Worm (Caenorhabditis elegans): ENCODE measurements around the gene cnd-1.

Gene cnd-1

ce11 chrIII:5273396-5273857, 29.0 kb upstream of the cnd-1 start, which contains the start of gene ztf-8:
Gene ztf-8 (minus strand): TSS chrIII:5273471.
- TF ChIP-seq ref-1 (GFP tag; conservative IDR thresholded peaks at IDR 0.05) (no peak), klf-2 (GFP tag; conservative IDR thresholded peaks at IDR 0.05) (no peak), flt-1 (GFP tag; IDR thresholded peaks at IDR 0.05) (no peak), ztf-23 (GFP tag; IDR thresholded peaks at IDR 0.05) (no peak), cog-1 (tag; optimal IDR thresholded peaks at IDR 0.05) (no peak), ztf-29 (GFP tag; IDR thresholded peaks at IDR 0.05) (no peak), tab-1 (GFP tag; IDR thresholded peaks at IDR 0.05) (no peak), T22C8.4 (GFP tag; IDR thresholded peaks at IDR 0.05) (no peak), med-1 (GFP tag; optimal IDR thresholded peaks at IDR 0.05; ENCODE audit: insufficient read depth) (no peak)

ce11 chrIII:5269814-5270213, 25.4 kb upstream of the cnd-1 start, which contains the start of gene ZC395.4:
Gene ZC395.4 (plus strand): TSS chrIII:5270114.
- no peak for TF ChIP-seq klf-2 (GFP tag; conservative IDR thresholded peaks at IDR 0.05)
- TF ChIP-seq tab-1 (GFP tag; IDR thresholded peaks at IDR 0.05) = no peak
- TF ChIP-seq ref-1 (GFP tag; conservative IDR thresholded peaks at IDR 0.05) = no peak
- TF ChIP-seq cog-1 (tag; optimal IDR thresholded peaks at IDR 0.05) = no peak
- no peak for TF ChIP-seq flt-1 (GFP tag; IDR thresholded peaks at IDR 0.05)
- no peak for TF ChIP-seq med-1 (GFP tag; optimal IDR thresholded peaks at IDR 0.05; ENCODE audit: insufficient read depth)
- TF ChIP-seq ztf-29 (GFP tag; IDR thresholded peaks at IDR 0.05) = no peak
- TF ChIP-seq ztf-23 (GFP tag; IDR thresholded peaks at IDR 0.05) = no peak
- no peak for TF ChIP-seq T22C8.4 (GFP tag; IDR thresholded peaks at IDR 0.05)

- TF ChIP-seq flt-1 (GFP tag; IDR thresholded peaks at IDR 0.05) (no peak), ref-1 (GFP tag; conservative IDR thresholded peaks at IDR 0.05) (no peak), med-1 (GFP tag; optimal IDR thresholded peaks at IDR 0.05; ENCODE audit: insufficient read depth) (no peak), ztf-23 (GFP tag; IDR thresholded peaks at IDR 0.05) (no peak), cog-1 (tag; optimal IDR thresholded peaks at IDR 0.05) (no peak)
These were observed 24.0 kb upstream of the cnd-1 start for ce11 chrIII:5268486-5268885.

ce11 chrIII:5267217-5267906, 22.9 kb upstream of the cnd-1 start, which contains the start of gene ZC395.5:
Gene ZC395.5 (plus strand): TSS chrIII:5267848.
- TF ChIP-seq cog-1 (tag; optimal IDR thresholded peaks at IDR 0.05) (no peak), T22C8.4 (GFP tag; IDR thresholded peaks at IDR 0.05) (no peak), ztf-23 (GFP tag; IDR thresholded peaks at IDR 0.05) (no peak), ztf-29 (GFP tag; IDR thresholded peaks at IDR 0.05) (no peak), tab-1 (GFP tag; IDR thresholded peaks at IDR 0.05) (no peak), klf-2 (GFP tag; conservative IDR thresholded peaks at IDR 0.05) (no peak), flt-1 (GFP tag; IDR thresholded peaks at IDR 0.05) (no peak), ref-1 (GFP tag; conservative IDR thresholded peaks at IDR 0.05) (no peak), med-1 (GFP tag; optimal IDR thresholded peaks at IDR 0.05; ENCODE audit: insufficient read depth) (no peak)

- TF ChIP-seq klf-2 (GFP tag; conservative IDR thresholded peaks at IDR 0.05) (no peak), T22C8.4 (GFP tag; IDR thresholded peaks at IDR 0.05) (no peak), tab-1 (GFP tag; IDR thresholded peaks at IDR 0.05) (no peak), med-1 (GFP tag; optimal IDR thresholded peaks at IDR 0.05; ENCODE audit: insufficient read depth) (no peak), flt-1 (GFP tag; IDR thresholded peaks at IDR 0.05) (no peak), ref-1 (GFP tag; conservative IDR thresholded peaks at IDR 0.05) (no peak), ztf-29 (GFP tag; IDR thresholded peaks at IDR 0.05) (no peak), cog-1 (tag; optimal IDR thresholded peaks at IDR 0.05) (no peak), ztf-23 (GFP tag; IDR thresholded peaks at IDR 0.05) (no peak)
These were observed 20.4 kb upstream of the cnd-1 start, which contains the start of gene gro-1 for ce11 chrIII:5264813-5265212. Gene gro-1 (plus strand): TSS chrIII:5265113.

- TF ChIP-seq ztf-23 (GFP tag; IDR thresholded peaks at IDR 0.05) (no peak), cog-1 (tag; optimal IDR thresholded peaks at IDR 0.05) (no peak), tab-1 (GFP tag; IDR thresholded peaks at IDR 0.05) (no peak), ztf-29 (GFP tag; IDR thresholded peaks at IDR 0.05) (no peak), med-1 (GFP tag; optimal IDR thresholded peaks at IDR 0.05; ENCODE audit: insufficient read depth) (no peak), T22C8.4 (GFP tag; IDR thresholded peaks at IDR 0.05) (no peak), ref-1 (GFP tag; conservative IDR thresholded peaks at IDR 0.05) (no peak), flt-1 (GFP tag; IDR thresholded peaks at IDR 0.05) (no peak), klf-2 (GFP tag; conservative IDR thresholded peaks at IDR 0.05) (no peak)
These were observed 19.0 kb upstream of the cnd-1 start, which contains the start of the genes C34E10.9 and hap-1 for ce11 chrIII:5263299-5263993. Gene C34E10.9 (minus strand): TSS chrIII:5263399. Gene hap-1 (plus strand): TSS chrIII:5263943.

ce11 chrIII:5260394-5260793, 16.0 kb upstream of the cnd-1 start, which contains the start of gene gop-3:
Gene gop-3 (plus strand): TSS chrIII:5260694.
- TF ChIP-seq T22C8.4 (GFP tag; IDR thresholded peaks at IDR 0.05) (no peak), med-1 (GFP tag; optimal IDR thresholded peaks at IDR 0.05; ENCODE audit: insufficient read depth) (no peak), flt-1 (GFP tag; IDR thresholded peaks at IDR 0.05) (no peak), ztf-23 (GFP tag; IDR thresholded peaks at IDR 0.05) (no peak), cog-1 (tag; optimal IDR thresholded peaks at IDR 0.05) (no peak), ztf-29 (GFP tag; IDR thresholded peaks at IDR 0.05) (no peak), ref-1 (GFP tag; conservative IDR thresholded peaks at IDR 0.05) (no peak), tab-1 (GFP tag; IDR thresholded peaks at IDR 0.05) (no peak), klf-2 (GFP tag; conservative IDR thresholded peaks at IDR 0.05) (no peak)

- no peak for TF ChIP-seq ref-1 (GFP tag; conservative IDR thresholded peaks at IDR 0.05)
- no peak for TF ChIP-seq ztf-23 (GFP tag; IDR thresholded peaks at IDR 0.05)
- TF ChIP-seq tab-1 (GFP tag; IDR thresholded peaks at IDR 0.05) = no peak
- no peak for TF ChIP-seq T22C8.4 (GFP tag; IDR thresholded peaks at IDR 0.05)
- no peak for TF ChIP-seq ztf-29 (GFP tag; IDR thresholded peaks at IDR 0.05)
- no peak for TF ChIP-seq med-1 (GFP tag; optimal IDR thresholded peaks at IDR 0.05; ENCODE audit: insufficient read depth)
These were observed 14.5 kb upstream of the cnd-1 start, which contains the start of gene gop-2 for ce11 chrIII:5258918-5259317. Gene gop-2 (plus strand): TSS chrIII:5259023.

- no peak for TF ChIP-seq tab-1 (GFP tag; IDR thresholded peaks at IDR 0.05)
- TF ChIP-seq flt-1 (GFP tag; IDR thresholded peaks at IDR 0.05) = no peak
- TF ChIP-seq med-1 (GFP tag; optimal IDR thresholded peaks at IDR 0.05; ENCODE audit: insufficient read depth) = no peak
- no peak for TF ChIP-seq ztf-29 (GFP tag; IDR thresholded peaks at IDR 0.05)
- no peak for TF ChIP-seq klf-2 (GFP tag; conservative IDR thresholded peaks at IDR 0.05)
- TF ChIP-seq ref-1 (GFP tag; conservative IDR thresholded peaks at IDR 0.05) = no peak
- no peak for TF ChIP-seq cog-1 (tag; optimal IDR thresholded peaks at IDR 0.05)
- TF ChIP-seq ztf-23 (GFP tag; IDR thresholded peaks at IDR 0.05) = no peak
- no peak for TF ChIP-seq T22C8.4 (GFP tag; IDR thresholded peaks at IDR 0.05)
These were observed 9.7 kb upstream of the cnd-1 start, which contains the start of the genes sumv-1 and gop-1 for ce11 chrIII:5254108-5254507. Gene sumv-1 (minus strand): TSS chrIII:5254187. Gene gop-1 (plus strand): TSS chrIII:5254438.

All from whole organism, midembryonic.